Worm (Caenorhabditis elegans): ENCODE results near the gene F40C5.2.
A peak's percentile ranks its signal among the peaks of the same experiment; 100 is the strongest.
"Not testable (repeated sequence)": the region's sequence is repeated elsewhere in the genome, so short reads cannot be mapped to it uniquely, and the experiment has no call there.

The F40C5.2 gene

DNA sequence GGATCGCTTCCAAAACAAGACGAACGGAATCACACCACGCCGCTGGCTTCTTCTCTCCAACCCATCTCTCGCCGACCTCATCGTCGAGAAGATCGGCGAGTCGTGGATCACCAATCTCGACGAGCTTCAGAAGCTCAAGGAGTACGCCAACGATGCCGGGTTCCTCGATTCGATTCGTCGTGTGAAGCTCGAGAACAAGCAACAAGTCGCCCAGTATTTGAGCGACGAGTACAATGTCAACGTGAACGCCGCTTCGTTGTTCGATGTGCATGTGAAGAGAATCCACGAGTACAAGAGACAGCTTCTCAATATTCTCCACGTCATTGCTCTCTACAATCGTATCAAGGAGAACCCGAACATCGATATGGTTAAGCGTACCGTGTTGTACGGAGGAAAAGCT, 12.8 kb downstream of the F40C5.2 start:
- TF ChIP-seq T22C8.4 (GFP tag; IDR thresholded peaks at IDR 0.05) = no peak
- no peak for TF ChIP-seq tab-1 (GFP tag; IDR thresholded peaks at IDR 0.05)
- no peak for TF ChIP-seq med-1 (GFP tag; optimal IDR thresholded peaks at IDR 0.05; ENCODE audit: insufficient read depth)
- no peak for TF ChIP-seq ztf-29 (GFP tag; IDR thresholded peaks at IDR 0.05)
- TF ChIP-seq ref-1 (GFP tag; conservative IDR thresholded peaks at IDR 0.05) = no peak
- no peak for TF ChIP-seq ztf-23 (GFP tag; IDR thresholded peaks at IDR 0.05)

DNA sequence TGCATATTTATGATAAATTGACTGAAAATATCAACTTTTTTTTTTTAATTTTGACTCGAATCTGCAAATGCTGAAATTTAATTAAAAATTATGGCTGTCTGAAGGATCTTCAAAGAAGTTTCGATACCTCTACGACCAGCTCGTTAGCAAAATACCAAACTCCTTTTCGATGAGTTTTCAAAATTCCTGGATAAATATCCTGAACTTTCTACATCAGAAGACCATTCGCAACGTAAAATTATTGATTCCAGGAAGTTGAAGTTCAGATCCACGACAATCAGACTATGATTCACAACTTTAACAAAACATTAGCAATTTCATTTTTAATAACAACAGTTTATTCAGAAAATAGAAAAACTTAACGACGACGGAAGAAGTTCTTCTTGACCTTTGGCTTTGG, 14.2 kb downstream of the F40C5.2 start:
- TF ChIP-seq med-1 (GFP tag; optimal IDR thresholded peaks at IDR 0.05; ENCODE audit: insufficient read depth) (no peak), T22C8.4 (GFP tag; IDR thresholded peaks at IDR 0.05) (no peak), cog-1 (tag; optimal IDR thresholded peaks at IDR 0.05) (no peak), flt-1 (GFP tag; IDR thresholded peaks at IDR 0.05) (no peak), ztf-23 (GFP tag; IDR thresholded peaks at IDR 0.05) (no peak), ref-1 (GFP tag; conservative IDR thresholded peaks at IDR 0.05) (no peak), tab-1 (GFP tag; IDR thresholded peaks at IDR 0.05) (no peak)

DNA sequence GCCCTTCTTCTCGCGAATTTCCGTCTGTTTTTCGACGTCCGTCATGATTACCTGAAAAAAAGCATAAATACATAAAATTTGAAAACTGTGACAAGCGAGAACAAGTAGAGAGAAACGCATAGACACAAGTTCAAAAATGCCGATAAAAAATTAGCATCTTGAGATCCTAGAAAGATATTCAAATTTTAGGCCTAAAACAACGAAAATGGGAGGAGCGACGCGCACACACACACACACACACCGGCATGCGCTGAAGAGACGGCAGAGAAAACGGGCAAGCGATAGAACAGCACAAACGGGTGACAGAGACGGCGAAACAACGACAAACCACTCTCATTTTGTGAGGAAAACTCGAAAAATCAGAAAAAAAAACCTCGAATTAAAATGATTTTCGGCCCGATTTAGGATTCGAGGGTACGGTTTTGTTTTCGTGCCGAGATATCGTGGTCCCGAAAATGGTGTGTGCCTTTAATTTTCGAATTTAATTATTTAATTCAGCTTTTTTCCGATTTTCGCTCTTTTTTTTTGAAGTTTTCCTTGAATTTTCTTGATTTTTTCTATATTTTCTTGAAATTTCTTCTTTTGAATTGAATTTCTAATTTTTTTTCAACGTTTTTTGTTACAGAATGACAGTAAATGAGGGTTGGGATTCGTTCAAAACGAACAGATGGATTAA, 15.4 kb downstream of the F40C5.2 start, which contains the start of the genes rpl-11.1 and T22F3.2:
Gene rpl-11.1, minus strand, starts transcription at position 51 of the 676 bp plus-strand sequence.
Gene T22F3.2, plus strand, starts transcription at position 626 of the 676 bp plus-strand sequence.
- TF ChIP-seq ztf-23 (GFP tag; IDR thresholded peaks at IDR 0.05) = no peak
- TF ChIP-seq ref-1 (GFP tag; conservative IDR thresholded peaks at IDR 0.05) = no peak
- TF ChIP-seq cog-1 (tag; optimal IDR thresholded peaks at IDR 0.05) = no peak
- no peak for TF ChIP-seq med-1 (GFP tag; optimal IDR thresholded peaks at IDR 0.05; ENCODE audit: insufficient read depth)
- TF ChIP-seq flt-1 (GFP tag; IDR thresholded peaks at IDR 0.05) = no peak

DNA sequence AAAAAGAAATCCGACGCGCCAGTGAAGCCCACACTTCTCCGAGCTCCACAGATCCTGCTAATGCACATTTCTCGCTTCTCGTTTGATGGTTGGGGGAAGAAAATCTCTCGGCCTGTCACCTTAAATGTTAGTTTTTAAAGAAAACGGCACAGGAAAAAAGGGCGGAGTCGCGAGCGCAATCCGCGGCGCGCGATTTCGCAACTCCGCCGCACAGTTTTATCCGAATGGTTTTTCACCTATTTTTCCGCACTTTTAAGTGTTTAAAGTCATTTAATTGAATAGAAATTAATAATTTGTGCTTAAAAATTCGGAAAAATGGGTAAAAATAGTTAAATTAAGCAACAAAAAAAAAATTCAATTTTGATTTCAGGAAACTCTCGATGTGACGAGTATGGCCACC, 16.8 kb downstream of the F40C5.2 start:
- TF ChIP-seq T22C8.4 (GFP tag; IDR thresholded peaks at IDR 0.05) = 0 out of 2 replicates have a peak, but pooled peaks have one; percentile 15
- peak; percentile 74 for TF ChIP-seq flt-1 (GFP tag; IDR thresholded peaks at IDR 0.05)
- no peak for TF ChIP-seq cog-1 (tag; optimal IDR thresholded peaks at IDR 0.05)
- peak; percentile 66 for TF ChIP-seq med-1 (GFP tag; optimal IDR thresholded peaks at IDR 0.05; ENCODE audit: insufficient read depth)
- no peak for TF ChIP-seq ref-1 (GFP tag; conservative IDR thresholded peaks at IDR 0.05)
- peak; percentile 49; the same call in 1 of the 2 replicates for TF ChIP-seq ztf-29 (GFP tag; IDR thresholded peaks at IDR 0.05)
- TF ChIP-seq ztf-23 (GFP tag; IDR thresholded peaks at IDR 0.05) = peak; percentile 76
- 0 out of 2 replicates have a peak, but pooled peaks have one; percentile 57 for TF ChIP-seq klf-2 (GFP tag; conservative IDR thresholded peaks at IDR 0.05)
- peak; percentile 81; the same call in 1 of the 2 replicates for TF ChIP-seq tab-1 (GFP tag; IDR thresholded peaks at IDR 0.05)

DNA sequence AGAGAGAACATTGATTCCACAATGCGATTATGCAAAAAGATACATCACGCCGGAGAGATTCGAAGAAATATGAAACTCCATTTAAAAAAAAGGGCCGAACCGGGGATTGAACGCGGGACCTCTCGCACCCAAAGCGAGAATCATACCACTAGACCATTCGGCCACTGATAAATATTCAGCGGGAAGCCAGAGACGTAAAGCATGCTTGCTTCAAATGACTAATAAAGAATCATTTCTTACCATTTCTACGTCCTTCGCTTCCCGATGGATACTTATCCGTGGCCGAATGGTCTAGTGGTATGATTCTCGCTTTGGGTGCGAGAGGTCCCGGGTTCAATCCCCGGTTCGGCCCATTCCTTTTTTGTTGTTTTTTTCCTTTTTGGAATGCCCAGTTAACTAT, 17.4 kb downstream of the F40C5.2 start:
- TF ChIP-seq klf-2 (GFP tag; conservative IDR thresholded peaks at IDR 0.05) (no peak), tab-1 (GFP tag; IDR thresholded peaks at IDR 0.05) (no peak), med-1 (GFP tag; optimal IDR thresholded peaks at IDR 0.05; ENCODE audit: insufficient read depth) (no peak), ztf-23 (GFP tag; IDR thresholded peaks at IDR 0.05) (no peak), cog-1 (tag; optimal IDR thresholded peaks at IDR 0.05) (no peak), ztf-29 (GFP tag; IDR thresholded peaks at IDR 0.05) (no peak), T22C8.4 (GFP tag; IDR thresholded peaks at IDR 0.05) (no peak), ref-1 (GFP tag; conservative IDR thresholded peaks at IDR 0.05) (no peak), flt-1 (GFP tag; IDR thresholded peaks at IDR 0.05) (no peak)

DNA sequence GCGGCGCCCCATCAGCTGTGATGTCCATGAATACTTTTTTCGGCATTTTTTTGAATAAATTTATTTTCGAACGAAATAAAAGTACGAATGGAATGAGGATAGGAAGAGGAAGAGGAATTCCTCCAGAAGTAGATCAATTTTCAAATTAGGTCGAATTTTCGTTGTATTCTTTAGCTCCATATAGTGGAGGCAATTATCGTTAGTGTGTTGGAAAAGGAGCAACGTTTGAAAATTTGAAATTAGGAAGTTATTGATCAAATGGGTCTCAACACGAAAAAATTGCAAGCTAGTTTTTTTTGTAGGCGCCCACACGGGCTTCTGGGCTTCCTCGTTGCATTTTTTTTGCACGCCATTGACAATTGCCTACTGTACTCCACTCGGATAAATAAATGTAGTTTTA, 21.3 kb downstream of the F40C5.2 start, which contains the start of gene T22F3.12:
Gene T22F3.12, minus strand, starts transcription at position 101 of the 400 bp plus-strand sequence.
- TF ChIP-seq tab-1 (GFP tag; IDR thresholded peaks at IDR 0.05) = no peak
- no peak for TF ChIP-seq ztf-23 (GFP tag; IDR thresholded peaks at IDR 0.05)
- no peak for TF ChIP-seq ztf-29 (GFP tag; IDR thresholded peaks at IDR 0.05)
- TF ChIP-seq klf-2 (GFP tag; conservative IDR thresholded peaks at IDR 0.05) = no peak
- no peak for TF ChIP-seq ref-1 (GFP tag; conservative IDR thresholded peaks at IDR 0.05)
- TF ChIP-seq med-1 (GFP tag; optimal IDR thresholded peaks at IDR 0.05; ENCODE audit: insufficient read depth) = no peak
- no peak for TF ChIP-seq cog-1 (tag; optimal IDR thresholded peaks at IDR 0.05)
- TF ChIP-seq T22C8.4 (GFP tag; IDR thresholded peaks at IDR 0.05) = no peak
- no peak for TF ChIP-seq flt-1 (GFP tag; IDR thresholded peaks at IDR 0.05)

DNA sequence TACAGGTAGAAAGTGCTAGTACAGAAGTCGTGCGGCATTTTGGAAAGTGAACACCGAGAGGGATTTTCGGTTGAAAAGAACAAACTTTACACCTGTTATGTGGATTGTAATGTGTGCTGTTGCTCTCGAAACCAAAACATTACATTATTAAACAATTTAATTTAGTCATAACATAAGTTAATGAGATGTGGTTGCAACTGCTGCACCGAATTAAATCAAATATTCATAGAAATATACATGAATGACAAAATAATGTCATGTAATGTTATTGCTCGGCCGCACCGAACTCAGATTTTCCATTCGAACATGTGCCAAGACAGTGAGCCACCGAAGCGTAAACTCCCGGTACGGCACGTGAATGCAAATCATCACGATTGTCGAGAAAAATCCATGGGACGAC, 24.1 kb downstream of the F40C5.2 start, which contains the start of gene srh-213:
Gene srh-213, minus strand, starts transcription at position 101 of the 400 bp plus-strand sequence.
- TF ChIP-seq med-1 (GFP tag; optimal IDR thresholded peaks at IDR 0.05; ENCODE audit: insufficient read depth) (no peak), ztf-23 (GFP tag; IDR thresholded peaks at IDR 0.05) (no peak), flt-1 (GFP tag; IDR thresholded peaks at IDR 0.05) (no peak), klf-2 (GFP tag; conservative IDR thresholded peaks at IDR 0.05) (no peak), ztf-29 (GFP tag; IDR thresholded peaks at IDR 0.05) (no peak), T22C8.4 (GFP tag; IDR thresholded peaks at IDR 0.05) (no peak), tab-1 (GFP tag; IDR thresholded peaks at IDR 0.05) (no peak), cog-1 (tag; optimal IDR thresholded peaks at IDR 0.05) (no peak), ref-1 (GFP tag; conservative IDR thresholded peaks at IDR 0.05) (no peak)

DNA sequence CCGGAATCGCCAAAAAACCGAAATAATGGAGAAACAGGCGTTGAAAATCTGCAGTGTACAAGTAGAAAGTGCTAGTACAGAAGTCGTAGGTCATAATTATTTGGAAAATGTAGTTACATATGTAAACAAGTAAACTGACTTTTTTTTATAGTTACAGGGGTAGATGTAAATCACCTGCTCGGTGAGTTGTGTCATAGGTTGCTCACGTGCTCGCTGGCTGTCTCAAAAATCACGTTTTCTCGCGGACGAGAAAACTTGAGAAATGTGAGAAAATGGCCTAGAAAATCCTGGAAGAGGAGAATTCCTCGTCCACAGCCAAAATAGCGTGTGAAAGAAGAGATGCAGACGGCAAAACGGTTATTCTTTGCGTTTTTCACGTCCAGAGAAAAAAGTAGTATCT, 26.3 kb downstream of the F40C5.2 start, which contains the start of gene srh-212:
Gene srh-212, minus strand, starts transcription at position 101 of the 400 bp plus-strand sequence.
- not testable (repeated sequence) for TF ChIP-seq T22C8.4 (GFP tag; IDR thresholded peaks at IDR 0.05); med-1 (GFP tag; optimal IDR thresholded peaks at IDR 0.05; ENCODE audit: insufficient read depth); ztf-23 (GFP tag; IDR thresholded peaks at IDR 0.05)

DNA sequence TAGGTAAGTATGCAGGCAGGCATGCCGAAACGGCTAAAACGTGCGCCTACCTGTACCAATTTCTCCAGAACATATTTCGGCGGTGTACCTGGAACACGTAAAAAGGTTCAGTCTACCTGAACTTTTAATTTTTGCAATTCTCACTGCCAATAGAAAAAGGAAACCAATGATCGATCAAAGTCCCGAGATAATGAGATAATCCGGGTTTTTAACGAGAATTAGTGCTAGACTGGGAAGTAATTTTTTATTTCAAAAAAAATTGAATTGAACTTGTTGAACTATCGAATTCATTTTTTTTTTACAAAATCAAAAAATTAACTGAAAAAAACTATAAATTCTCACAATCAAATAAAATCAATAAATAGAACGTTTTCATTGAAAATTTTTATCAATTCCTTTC, 29.8 kb downstream of the F40C5.2 start, which contains the start of gene T22F3.7:
Gene T22F3.7, minus strand, starts transcription at position 101 of the 400 bp plus-strand sequence.
- TF ChIP-seq med-1 (GFP tag; optimal IDR thresholded peaks at IDR 0.05; ENCODE audit: insufficient read depth) = no peak
- TF ChIP-seq tab-1 (GFP tag; IDR thresholded peaks at IDR 0.05) = no peak
- TF ChIP-seq ztf-29 (GFP tag; IDR thresholded peaks at IDR 0.05) = no peak
- TF ChIP-seq cog-1 (tag; optimal IDR thresholded peaks at IDR 0.05) = no peak
- no peak for TF ChIP-seq ref-1 (GFP tag; conservative IDR thresholded peaks at IDR 0.05)
- no peak for TF ChIP-seq T22C8.4 (GFP tag; IDR thresholded peaks at IDR 0.05)
- no peak for TF ChIP-seq ztf-23 (GFP tag; IDR thresholded peaks at IDR 0.05)
- no peak for TF ChIP-seq klf-2 (GFP tag; conservative IDR thresholded peaks at IDR 0.05)
- TF ChIP-seq flt-1 (GFP tag; IDR thresholded peaks at IDR 0.05) = no peak
